Fruit fly (Drosophila melanogaster) whole organism, prepupa: ENCODE data around the gene DCTN1-p150.

ENCODE experiments used
- CG10631 ChIP-seq: fragments of 200-800 bp; sonication (Bioruptor generic); optimal IDR thresholded peaks from 2 replicates; lab custom pipeline; 2016; ENCODE audit warnings: missing biosample characterization, missing genetic modification characterization
- CG10669 ChIP-seq: fragments of 200-800 bp; sonication (Bioruptor generic); optimal IDR thresholded peaks from 3 replicates; lab custom pipeline; 2018; ENCODE audit warnings: missing biosample characterization, mild to moderate bottlenecking, missing genetic modification characterization, moderate library complexity
- CG11294 ChIP-seq: fragments of 200-800 bp; sonication (Bioruptor generic); IDR thresholded peaks from 2 replicates; pipeline ENCODE4 v1.3.6; 2022; ENCODE audit warnings: missing biosample characterization, missing genetic modification characterization
- CG11902 ChIP-seq: fragments of 200-800 bp; sonication (Bioruptor generic); optimal IDR thresholded peaks from 3 replicates; lab custom pipeline; 2016; ENCODE audit warnings: missing biosample characterization, missing genetic modification characterization
- CG15336 ChIP-seq: fragments of 200-800 bp; sonication (Bioruptor generic); IDR thresholded peaks from 2 replicates; pipeline ENCODE4 v1.3.6; 2022; ENCODE audit warnings: missing biosample characterization, missing genetic modification characterization
- CG1621 ChIP-seq: fragments of 200-800 bp; sonication (Bioruptor generic); optimal IDR thresholded peaks from 3 replicates; lab custom pipeline; 2018; ENCODE audit warnings: missing biosample characterization, mild to moderate bottlenecking, missing genetic modification characterization
- CG16779 ChIP-seq: fragments of 200-800 bp; sonication (Bioruptor generic); optimal IDR thresholded peaks from 3 replicates; lab custom pipeline; 2017; ENCODE audit warnings: missing biosample characterization, mild to moderate bottlenecking, missing genetic modification characterization
- CG3032 ChIP-seq: fragments of 200-800 bp; optimal IDR thresholded peaks from 2 replicates; lab custom pipeline; 2019; ENCODE audit warnings: missing biosample characterization, mild to moderate bottlenecking, missing genetic modification characterization, moderate library complexity
- CG32006 ChIP-seq: fragments of 200-800 bp; sonication (Bioruptor generic); optimal IDR thresholded peaks from 3 replicates; lab custom pipeline; 2017; ENCODE audit warnings: missing biosample characterization, mild to moderate bottlenecking, missing genetic modification characterization
- CG34406 ChIP-seq: fragments of 200-800 bp; sonication (Bioruptor generic); optimal IDR thresholded peaks from 3 replicates; lab custom pipeline; 2016; ENCODE audit warnings: missing biosample characterization, missing genetic modification characterization
- CG3919 ChIP-seq: fragments of 200-800 bp; sonication (Bioruptor generic); optimal IDR thresholded peaks from 3 replicates; lab custom pipeline; 2016; ENCODE audit warnings: missing biosample characterization, missing genetic modification characterization
- CG4318 ChIP-seq: fragments of 200-800 bp; sonication (Bioruptor generic); optimal IDR thresholded peaks from 3 replicates; lab custom pipeline; 2017; ENCODE audit warnings: missing biosample characterization, mild to moderate bottlenecking, missing genetic modification characterization
- CG6163 ChIP-seq: fragments of 200-800 bp; sonication (Bioruptor generic); IDR thresholded peaks from 3 replicates; pipeline ENCODE4 v1.3.6; 2022; ENCODE audit warnings: missing biosample characterization, missing genetic modification characterization
- CG6276 ChIP-seq: fragments of 200-800 bp; sonication (Bioruptor generic); optimal IDR thresholded peaks from 2 replicates; lab custom pipeline; 2017; ENCODE audit warnings: missing biosample characterization, mild to moderate bottlenecking, missing genetic modification characterization
- CG6792 ChIP-seq: fragments of 200-800 bp; sonication (Bioruptor generic); optimal IDR thresholded peaks from 3 replicates; lab custom pipeline; 2016; ENCODE audit warnings: missing biosample characterization, missing genetic modification characterization
- CG6808 ChIP-seq: fragments of 200-800 bp; sonication (Bioruptor generic); optimal IDR thresholded peaks from 3 replicates; lab custom pipeline; 2017; ENCODE audit warnings: missing biosample characterization, missing genetic modification characterization, mild to moderate bottlenecking, moderate library complexity, missing genetic modification reagents
- CG6854 ChIP-seq: fragments of 200-800 bp; sonication (Bioruptor generic); optimal IDR thresholded peaks from 2 replicates; lab custom pipeline; 2017; ENCODE audit warnings: missing biosample characterization, mild to moderate bottlenecking, missing genetic modification characterization
- CG7368 ChIP-seq: fragments of 200-800 bp; sonication (Bioruptor generic); optimal IDR thresholded peaks from 3 replicates; lab custom pipeline; 2016; ENCODE audit warnings: missing biosample characterization, missing genetic modification characterization
- CG8119 ChIP-seq: fragments of 200-800 bp; sonication (Bioruptor generic); IDR thresholded peaks from 3 replicates; pipeline ENCODE4 v1.3.6; 2022; ENCODE audit warnings: missing biosample characterization, missing genetic modification characterization
- CG8319 ChIP-seq: fragments of 200-800 bp; sonication (Bioruptor generic); optimal IDR thresholded peaks from 3 replicates; lab custom pipeline; 2016; ENCODE audit warnings: missing biosample characterization, missing genetic modification characterization
- CG8632 ChIP-seq: fragments of 200-800 bp; sonication (Bioruptor generic); optimal IDR thresholded peaks from 3 replicates; lab custom pipeline; 2016; ENCODE audit warnings: missing biosample characterization, missing genetic modification characterization
- CG9139 ChIP-seq: fragments of 200-800 bp; sonication (Bioruptor generic); optimal IDR thresholded peaks from 3 replicates; lab custom pipeline; 2017; ENCODE audit warnings: missing biosample characterization, mild to moderate bottlenecking, missing genetic modification characterization
- Eip75B ChIP-seq: fragments of 200-800 bp; sonication (Bioruptor generic); optimal IDR thresholded peaks from 3 replicates; lab custom pipeline; 2016; ENCODE audit warnings: missing biosample characterization, missing genetic modification characterization
- Eip78C ChIP-seq: fragments of 200-800 bp; sonication (Bioruptor generic); peaks from one replicate; lab custom pipeline; 2016; ENCODE audit warnings: missing biosample characterization, missing genetic modification characterization
- Eip93F ChIP-seq: fragments of 200-800 bp; sonication (Bioruptor generic); optimal IDR thresholded peaks from 2 replicates; lab custom pipeline; 2016; ENCODE audit warnings: missing biosample characterization, mild to moderate bottlenecking, missing genetic modification characterization
- Hr38 ChIP-seq: sonication (Bioruptor generic); optimal IDR thresholded peaks from 2 replicates; lab custom pipeline; 2016; ENCODE audit warnings: missing biosample characterization, missing genetic modification characterization
- Hr39 ChIP-seq: fragments of 200-800 bp; sonication (Bioruptor generic); optimal IDR thresholded peaks from 2 replicates; lab custom pipeline; 2016; ENCODE audit warnings: missing biosample characterization, missing genetic modification characterization
- Hr4 ChIP-seq: fragments of 200-800 bp; sonication (Bioruptor generic); optimal IDR thresholded peaks from 3 replicates; lab custom pipeline; 2016; ENCODE audit warnings: missing biosample characterization, missing genetic modification characterization
- Lpt ChIP-seq: fragments of 200-800 bp; sonication (Bioruptor generic); optimal IDR thresholded peaks from 3 replicates; lab custom pipeline; 2016; ENCODE audit warnings: missing biosample characterization, missing genetic modification characterization
- Met ChIP-seq: fragments of 200-800 bp; sonication (Bioruptor generic); optimal IDR thresholded peaks from 3 replicates; lab custom pipeline; 2016; ENCODE audit warnings: missing biosample characterization, missing genetic modification characterization
- OdsH ChIP-seq: fragments of 200-800 bp; sonication (Bioruptor generic); optimal IDR thresholded peaks from 3 replicates; lab custom pipeline; 2016; ENCODE audit warnings: missing biosample characterization, missing genetic modification characterization
- Smox ChIP-seq: fragments of 200-800 bp; sonication (Bioruptor generic); optimal IDR thresholded peaks from 3 replicates; lab custom pipeline; 2016; ENCODE audit warnings: missing biosample characterization, missing genetic modification characterization
- Sox15 ChIP-seq: fragments of 200-800 bp; sonication (Bioruptor generic); optimal IDR thresholded peaks from 3 replicates; lab custom pipeline; 2016; ENCODE audit warnings: missing biosample characterization, missing genetic modification characterization
- achi ChIP-seq: fragments of 200-800 bp; sonication (Bioruptor generic); optimal IDR thresholded peaks from 3 replicates; lab custom pipeline; 2016; ENCODE audit warnings: missing biosample characterization, missing genetic modification characterization
- acj6 ChIP-seq: fragments of 200-800 bp; sonication (Bioruptor generic); optimal IDR thresholded peaks from 3 replicates; lab custom pipeline; 2016; ENCODE audit warnings: missing biosample characterization, missing genetic modification characterization
- dsx ChIP-seq: fragments of 200-800 bp; optimal IDR thresholded peaks from 3 replicates; lab custom pipeline; 2019; ENCODE audit warnings: missing biosample characterization, mild to moderate bottlenecking, missing genetic modification characterization, moderate library complexity; ENCODE audit not compliant: poor library complexity, severe bottlenecking
- eg ChIP-seq: fragments of 200-800 bp; sonication (Bioruptor generic); IDR thresholded peaks from 3 replicates; pipeline ENCODE4 v1.3.6; 2022; ENCODE audit warnings: missing biosample characterization, missing genetic modification characterization
- esn ChIP-seq: fragments of 200-800 bp; sonication (Bioruptor generic); optimal IDR thresholded peaks from 2 replicates; lab custom pipeline; 2016; ENCODE audit warnings: missing biosample characterization, mild to moderate bottlenecking, missing genetic modification characterization, moderate library complexity
- fd59A ChIP-seq: fragments of 200-800 bp; sonication (Bioruptor generic); optimal IDR thresholded peaks from 2 replicates; lab custom pipeline; 2017; ENCODE audit warnings: missing biosample characterization, mild to moderate bottlenecking, missing genetic modification characterization, missing genetic modification reagents
- fd85E ChIP-seq: fragments of 200-800 bp; sonication (Bioruptor generic); optimal IDR thresholded peaks from 3 replicates; lab custom pipeline; 2016; ENCODE audit warnings: missing biosample characterization, missing genetic modification characterization
- fkh ChIP-seq: fragments of 200-800 bp; sonication (Bioruptor generic); optimal IDR thresholded peaks from 3 replicates; lab custom pipeline; 2017; ENCODE audit warnings: missing biosample characterization, mild to moderate bottlenecking, missing genetic modification characterization, moderate library complexity
- net ChIP-seq: fragments of 200-800 bp; sonication (Bioruptor generic); optimal IDR thresholded peaks from 3 replicates; lab custom pipeline; 2016; ENCODE audit warnings: missing biosample characterization, missing genetic modification characterization
- salr ChIP-seq, 2 experiments: fragments of 200-800 bp; sonication (Bioruptor generic); optimal IDR thresholded peaks; 3 replicates each; lab custom pipeline; 2016 to 2018; ENCODE audit warnings: missing biosample characterization in 2 of 2, missing genetic modification characterization in 2 of 2, mild to moderate bottlenecking in 1 of 2
- spab ChIP-seq: fragments of 200-800 bp; sonication (Bioruptor generic); optimal IDR thresholded peaks from 2 replicates; lab custom pipeline; 2017; ENCODE audit warnings: missing biosample characterization, mild to moderate bottlenecking, missing genetic modification characterization, missing genetic modification reagents
- ss ChIP-seq, 2 experiments: fragments of 200-800 bp; sonication (Bioruptor generic); optimal IDR thresholded peaks; 2 replicates in 1 of 2; 3 replicates in 1 of 2; lab custom pipeline; 2017 to 2018; ENCODE audit warnings: mild to moderate bottlenecking in 2 of 2, missing biosample characterization in 2 of 2, missing genetic modification characterization in 2 of 2, moderate library complexity in 1 of 2
- topi ChIP-seq: fragments of 200-800 bp; sonication (Bioruptor generic); optimal IDR thresholded peaks from 3 replicates; lab custom pipeline; 2016; ENCODE audit warnings: missing biosample characterization, missing genetic modification characterization
- vri ChIP-seq: fragments of 200-800 bp; sonication (Bioruptor generic); optimal IDR thresholded peaks from 3 replicates; lab custom pipeline; 2016; ENCODE audit warnings: missing biosample characterization, mild to moderate bottlenecking, missing genetic modification characterization

Gene DCTN1-p150

dm6 chr3L:13952484-13953048 lies 23.4 kb downstream of the DCTN1-p150 start:
- TF ChIP-seq Eip93F = peak; percentile 80
- TF ChIP-seq CG6808 = no peak
- no peak for TF ChIP-seq CG6854 (GFP tag; lab: Kevin White, UChicago)
- peak; percentile 96 for TF ChIP-seq vri (GFP tag; lab: Kevin White, UChicago)
- TF ChIP-seq esn = peak; percentile 8
- peak; percentile 38 for TF ChIP-seq Eip78C (GFP tag; lab: Kevin White, UChicago)

- no peak for TF ChIP-seq Hr39 (GFP tag; lab: Kevin White, UChicago)
- no peak for TF ChIP-seq OdsH (GFP tag; lab: Kevin White, UChicago)
- TF ChIP-seq CG6276 (GFP tag; lab: Kevin White, UChicago) = no peak
- no peak for TF ChIP-seq fd85E (GFP tag; lab: Kevin White, UChicago)
- no peak for TF ChIP-seq CG6808
- TF ChIP-seq CG1621 (tag; lab: Kevin White, UChicago) = no peak
Measured at dm6 chr3L:13956667-13957066, 27.5 kb downstream of the DCTN1-p150 start.

DNA sequence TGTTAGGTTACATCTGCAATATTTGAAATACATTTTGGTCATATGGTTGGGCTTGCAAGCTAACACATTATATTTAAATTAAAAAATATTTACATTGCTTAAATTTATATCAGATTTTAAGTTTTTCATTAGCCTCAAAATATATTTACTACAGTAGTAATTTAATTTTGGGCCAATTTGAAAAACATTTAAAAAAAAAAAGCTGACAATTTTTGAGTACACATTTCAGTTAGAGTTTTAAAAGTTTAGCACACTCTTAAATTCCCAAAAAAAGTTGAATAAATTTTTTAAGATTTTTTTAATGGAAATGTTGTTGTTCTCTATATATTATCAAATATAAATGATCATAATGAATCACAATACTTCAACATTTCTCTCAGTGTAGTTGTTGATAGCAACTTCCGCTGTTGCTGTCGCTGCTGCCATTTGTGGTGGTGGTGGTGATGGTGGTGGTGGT lies 28.1 kb downstream of the DCTN1-p150 start:
- TF ChIP-seq acj6 (GFP tag; lab: Kevin White, UChicago) (peak; percentile 59), dsx (GFP tag; lab: Kevin White, UChicago) (no peak), CG11902 (GFP tag; lab: Kevin White, UChicago) (no peak), CG3032 (tag; lab: Kevin White, UChicago) (peak; percentile 13), CG7368 (GFP tag; lab: Kevin White, UChicago) (no peak), CG8119 (GFP tag; lab: Robert Waterston, UW) (peak; percentile 74), CG8319 (peak; percentile 8), Smox (no peak), CG6792 (GFP tag; lab: Kevin White, UChicago) (peak; percentile 15), OdsH (GFP tag; lab: Kevin White, UChicago) (peak; percentile 74), Eip75B (GFP tag; lab: Kevin White, UChicago) (peak; percentile 51), topi (GFP tag; lab: Kevin White, UChicago) (peak; percentile 12), Lpt (GFP tag; lab: Kevin White, UChicago) (peak; percentile 75), Hr4 (GFP tag; lab: Kevin White, UChicago) (peak; percentile 89), CG15336 (GFP tag; lab: Robert Waterston, UW) (peak; percentile 71), net (GFP tag; lab: Kevin White, UChicago) (peak; percentile 51), spab (peak; percentile 34), fd59A (GFP tag; lab: Kevin White, UChicago) (no peak), Eip78C (GFP tag; lab: Kevin White, UChicago) (peak; percentile 89), CG3919 (GFP tag; lab: Kevin White, UChicago) (peak; percentile 53), CG10631 (GFP tag; lab: Kevin White, UChicago) (peak; percentile 60), CG6854 (GFP tag; lab: Kevin White, UChicago) (no peak), Met (GFP tag; lab: Kevin White, UChicago) (no peak), CG32006 (GFP tag; lab: Kevin White, UChicago) (peak; percentile 95), fkh (no peak), CG8632 (no peak), eg (peak; percentile 64; the same call in 1 of the 3 replicates), CG16779 (no peak), CG11294 (GFP tag; lab: Robert Waterston, UW) (no peak), Hr38 (GFP tag; lab: Kevin White, UChicago) (no peak), achi (GFP tag; lab: Kevin White, UChicago) (peak; percentile 52), salr (GFP tag; optimal IDR thresholded peaks at IDR 0.05; lab: Kevin White, UChicago) (peak in 1 of 2 experiments; percentile 89), vri (GFP tag; lab: Kevin White, UChicago) (no peak), Sox15 (GFP tag; lab: Kevin White, UChicago) (peak; percentile 18), Hr39 (GFP tag; lab: Kevin White, UChicago) (no peak), Eip93F (no peak), CG34406 (peak; percentile 26), CG6163 (GFP tag; lab: Robert Waterston, UW) (no peak), CG10669 (GFP tag; lab: Kevin White, UChicago) (peak; percentile 12), ss (GFP tag; optimal IDR thresholded peaks at IDR 0.05; lab: Kevin White, UChicago) (no peak), CG4318 (GFP tag; lab: Kevin White, UChicago) (peak; percentile 87), CG9139 (no peak)
